Fruit fly (Drosophila melanogaster): ENCODE results near the gene CG7991.

Gene CG7991

dm6 chr3L:1723053-1723452 is 48.5 kb downstream of the CG7991 start, which contains the start of gene CG18171:
TSS of gene CG18171 (minus strand) at chr3L:1723153.
- TF ChIP-seq psq (optimal IDR thresholded peaks at IDR 0.05) (no peak), h (optimal IDR thresholded peaks at IDR 0.05) (no peak), Sin3A (optimal IDR thresholded peaks at IDR 0.05) (no peak), ttk (optimal IDR thresholded peaks at IDR 0.05) (no peak), Myc (optimal IDR thresholded peaks at IDR 0.05) (no peak), insv (optimal IDR thresholded peaks at IDR 0.05) (no peak)

DNA sequence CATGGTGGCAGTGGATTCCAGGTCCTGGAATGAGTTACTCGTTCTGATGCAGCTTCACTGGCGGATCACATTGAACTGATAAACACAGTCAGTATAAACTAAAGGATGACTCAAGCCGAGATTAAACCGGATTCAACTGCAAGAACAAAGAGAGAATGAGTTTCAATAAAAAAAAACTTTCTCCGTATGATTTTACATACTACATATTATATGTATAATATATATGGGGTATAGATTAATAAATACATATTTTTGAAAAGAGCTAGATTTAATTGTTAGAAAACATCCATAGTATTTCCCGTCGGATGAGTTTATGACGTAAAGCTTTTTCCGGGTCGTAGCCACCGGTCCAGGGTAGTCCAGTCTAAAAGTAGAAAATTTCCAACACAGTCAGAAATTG is 49.6 kb downstream of the CG7991 start, which contains the start of gene CG12035:
TSS of gene CG12035 (plus strand) at position 301 of the 400 bp plus-strand sequence.
- TF ChIP-seq Sin3A (optimal IDR thresholded peaks at IDR 0.05) (no peak), h (optimal IDR thresholded peaks at IDR 0.05) (no peak), Myc (optimal IDR thresholded peaks at IDR 0.05) (no peak), psq (optimal IDR thresholded peaks at IDR 0.05) (no peak)

DNA sequence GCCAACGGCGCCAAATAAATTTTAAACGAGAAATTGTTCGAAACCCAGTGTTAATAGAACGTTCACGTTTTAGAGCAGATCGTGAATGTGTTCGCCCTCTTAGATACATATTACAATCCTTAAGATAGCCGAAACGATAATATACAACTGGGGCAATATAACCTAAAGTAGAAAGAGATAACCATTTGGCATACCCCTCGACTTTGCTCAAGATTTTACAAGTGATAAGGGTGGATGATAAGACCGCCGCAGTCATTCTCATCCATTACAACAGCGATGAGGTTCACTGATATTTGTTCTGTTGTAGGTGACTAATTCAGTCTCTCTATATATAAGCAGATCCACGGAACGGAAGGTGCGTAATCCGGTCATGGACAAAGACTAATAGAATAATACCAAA is 52.2 kb downstream of the CG7991 start:
- no peak for TF ChIP-seq psq (optimal IDR thresholded peaks at IDR 0.05)
- no peak for TF ChIP-seq Sin3A (optimal IDR thresholded peaks at IDR 0.05)
- no peak for TF ChIP-seq insv (optimal IDR thresholded peaks at IDR 0.05)
- no peak for TF ChIP-seq ttk (optimal IDR thresholded peaks at IDR 0.05)
- no peak for TF ChIP-seq h (optimal IDR thresholded peaks at IDR 0.05)
- no peak for TF ChIP-seq Myc (optimal IDR thresholded peaks at IDR 0.05)

- TF ChIP-seq Sin3A (optimal IDR thresholded peaks at IDR 0.05) (no peak), ttk (optimal IDR thresholded peaks at IDR 0.05) (no peak), Myc (optimal IDR thresholded peaks at IDR 0.05) (no peak), psq (optimal IDR thresholded peaks at IDR 0.05) (no peak), h (optimal IDR thresholded peaks at IDR 0.05) (no peak), insv (optimal IDR thresholded peaks at IDR 0.05) (no peak)
These were observed 52.9 kb downstream of the CG7991 start for dm6 chr3L:1727431-1727830.

DNA sequence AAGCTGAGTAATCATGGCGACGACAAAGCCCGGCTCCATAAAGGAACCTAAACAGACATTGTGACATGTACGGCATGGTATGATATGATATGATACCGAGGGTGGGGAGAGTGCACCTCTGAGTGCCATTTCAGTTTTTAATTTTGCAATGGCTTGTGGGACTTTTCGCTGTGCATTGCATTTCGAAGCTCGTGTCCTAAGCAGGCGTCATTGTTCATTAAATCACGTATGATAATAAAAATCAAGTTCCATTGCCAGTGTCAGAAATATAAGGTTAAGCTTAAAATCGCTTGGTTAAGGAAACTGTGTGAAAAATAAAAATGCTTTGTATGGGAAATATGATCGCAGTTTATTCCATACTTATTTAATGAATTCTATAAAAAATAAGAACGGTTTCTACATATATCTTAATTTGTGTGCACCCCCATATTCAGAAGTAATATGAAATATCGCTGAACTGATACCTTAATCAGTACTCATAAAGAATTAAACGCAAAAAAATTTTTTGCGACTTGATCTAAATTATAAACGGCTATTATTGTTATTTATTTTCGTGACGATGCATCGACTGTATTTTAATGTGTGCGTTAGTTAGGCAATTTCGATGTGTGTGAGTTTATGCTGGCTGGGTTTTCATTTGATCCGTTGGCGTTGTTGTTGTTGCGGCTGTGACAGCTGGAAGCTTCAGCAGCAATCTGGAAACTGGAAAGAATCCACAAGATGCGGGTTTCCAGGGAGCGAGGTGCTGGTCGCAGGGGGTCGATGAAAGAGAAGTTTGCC is 55.1 kb downstream of the CG7991 start:
- TF ChIP-seq insv (optimal IDR thresholded peaks at IDR 0.05) (no peak), ttk (optimal IDR thresholded peaks at IDR 0.05) (no peak), h (optimal IDR thresholded peaks at IDR 0.05) (no peak), Myc (optimal IDR thresholded peaks at IDR 0.05) (no peak), Sin3A (optimal IDR thresholded peaks at IDR 0.05) (no peak), psq (optimal IDR thresholded peaks at IDR 0.05) (no peak)

DNA sequence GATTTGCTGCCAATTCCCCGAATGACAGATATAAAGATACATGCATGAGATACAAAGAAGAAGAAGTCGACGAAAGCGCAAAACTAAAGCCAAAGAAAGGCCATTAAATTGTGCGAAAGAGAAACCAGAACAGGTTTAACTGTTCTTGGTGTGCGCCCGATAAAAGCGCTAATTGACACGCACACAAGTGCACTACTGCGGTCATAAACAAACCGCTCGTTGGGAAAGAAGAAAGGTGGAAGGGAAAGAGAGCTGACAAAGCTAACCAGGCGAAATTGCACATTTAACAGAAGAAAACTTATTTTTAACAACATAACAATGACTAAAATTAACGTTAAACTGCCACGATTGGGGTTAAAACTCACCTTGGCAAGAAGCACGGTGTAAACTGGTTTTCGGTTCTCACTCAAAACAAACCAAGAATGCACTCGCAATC is 55.7 kb downstream of the CG7991 start:
- TF ChIP-seq Sin3A (optimal IDR thresholded peaks at IDR 0.05) (no peak), h (optimal IDR thresholded peaks at IDR 0.05) (no peak), ttk (optimal IDR thresholded peaks at IDR 0.05) (no peak), Myc (optimal IDR thresholded peaks at IDR 0.05) (no peak), psq (optimal IDR thresholded peaks at IDR 0.05) (no peak), insv (optimal IDR thresholded peaks at IDR 0.05) (no peak)

dm6 chr3L:1730873-1731272 is 56.4 kb downstream of the CG7991 start, which contains the start of gene drpr:
TSS of gene drpr (minus strand) at chr3L:1731107.
- TF ChIP-seq insv (optimal IDR thresholded peaks at IDR 0.05) (no peak), Sin3A (optimal IDR thresholded peaks at IDR 0.05) (no peak), psq (optimal IDR thresholded peaks at IDR 0.05) (no peak), h (optimal IDR thresholded peaks at IDR 0.05) (no peak), ttk (optimal IDR thresholded peaks at IDR 0.05) (no peak), Myc (optimal IDR thresholded peaks at IDR 0.05) (no peak)

DNA sequence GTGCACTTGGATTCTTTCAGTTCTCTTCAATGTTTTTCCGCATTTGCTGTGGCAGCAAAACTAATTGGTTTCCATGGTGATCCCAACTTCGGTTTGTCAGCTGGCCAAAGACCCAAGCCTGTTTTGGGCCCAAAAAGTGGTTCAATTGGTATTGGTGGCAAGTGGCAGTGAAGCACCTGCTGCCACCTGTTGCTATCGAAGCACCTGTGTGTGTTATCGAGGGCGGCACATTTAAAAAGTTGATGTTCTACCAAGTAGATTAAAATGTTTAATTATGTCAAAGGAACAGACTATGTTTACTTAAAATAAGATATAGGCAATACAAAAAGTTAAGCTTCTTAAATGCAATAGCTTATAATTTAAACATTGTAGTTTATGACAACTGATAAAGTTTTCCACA is 61.1 kb downstream of the CG7991 start, which contains the start of gene Oseg4:
TSS of gene Oseg4 (minus strand) at position 165 of the 400 bp plus-strand sequence.
- TF ChIP-seq psq (optimal IDR thresholded peaks at IDR 0.05) = no peak
- no peak for TF ChIP-seq Sin3A (optimal IDR thresholded peaks at IDR 0.05)
- TF ChIP-seq Myc (optimal IDR thresholded peaks at IDR 0.05) = no peak

DNA sequence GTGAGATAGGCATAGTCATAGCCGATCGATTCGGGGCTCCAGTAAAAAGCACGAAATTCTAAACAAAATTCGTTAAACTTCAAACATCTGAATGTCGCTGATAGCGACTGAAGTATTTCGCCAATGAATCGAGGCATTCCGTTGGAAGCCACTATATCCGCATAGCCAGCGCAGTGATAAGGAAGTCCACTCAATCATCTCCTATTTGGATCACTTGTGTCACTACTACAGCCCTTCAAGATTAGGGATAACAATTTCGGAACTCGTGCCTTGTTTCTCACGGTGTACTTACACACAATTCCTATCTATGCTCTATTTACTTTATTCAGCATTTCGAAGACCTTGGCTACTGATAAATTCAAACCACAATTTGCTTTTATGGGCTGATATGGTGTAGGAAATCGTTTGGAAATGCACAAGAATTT is 63.4 kb downstream of the CG7991 start, which contains the start of gene PIG-Wb:
TSS of gene PIG-Wb (minus strand) at position 209 of the 425 bp plus-strand sequence.
- TF ChIP-seq Myc (optimal IDR thresholded peaks at IDR 0.05) (no peak), h (optimal IDR thresholded peaks at IDR 0.05) (no peak), ttk (optimal IDR thresholded peaks at IDR 0.05) (no peak), Sin3A (optimal IDR thresholded peaks at IDR 0.05) (no peak), insv (optimal IDR thresholded peaks at IDR 0.05) (no peak), psq (optimal IDR thresholded peaks at IDR 0.05) (no peak)

DNA sequence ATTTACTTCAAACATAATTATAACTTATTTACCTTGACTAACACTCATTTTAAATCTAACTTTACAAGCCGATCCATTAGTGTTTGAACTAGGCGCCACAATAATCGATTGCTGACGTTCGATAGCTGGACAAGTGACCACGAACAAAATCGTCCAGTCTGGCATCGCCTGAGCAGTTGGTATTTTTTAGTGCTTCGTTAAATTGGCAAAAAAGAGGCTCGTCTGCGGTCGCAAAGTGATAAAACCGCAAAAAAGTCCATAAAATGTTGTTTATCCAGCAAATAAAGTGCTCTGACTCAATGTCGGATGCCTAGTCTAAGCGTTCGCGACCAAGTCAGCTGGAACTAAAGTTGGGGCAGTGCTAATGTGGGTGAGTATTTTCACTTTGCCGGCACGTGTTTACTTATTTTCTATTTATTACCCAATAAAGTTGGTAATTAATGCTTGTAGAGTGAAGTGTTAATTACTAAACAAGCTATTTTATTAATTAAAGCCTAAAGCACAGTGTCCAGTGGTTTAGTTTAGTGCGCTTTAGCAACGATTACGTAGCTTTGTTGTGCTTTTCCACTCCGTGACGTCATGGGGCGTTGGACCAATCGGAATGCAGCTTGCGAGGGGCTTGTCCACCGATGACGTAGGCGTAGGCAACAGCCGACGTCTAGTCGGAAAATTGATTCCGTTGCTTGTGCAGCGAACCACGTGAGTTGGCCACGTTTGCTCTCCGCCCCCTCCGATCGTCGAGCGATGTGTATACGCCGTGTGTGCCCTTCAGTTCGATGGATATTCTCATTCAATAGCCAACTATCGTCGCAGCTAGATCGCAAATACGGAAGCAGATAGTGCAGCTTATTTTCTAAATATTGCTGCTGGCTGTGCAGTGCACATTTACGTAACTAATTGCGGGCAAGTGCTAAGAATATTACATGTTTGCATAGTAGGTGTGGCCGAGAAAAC is 64.1 kb downstream of the CG7991 start, which contains the start of gene Gk2:
TSS of gene Gk2 (plus strand) at position 33 of the 954 bp plus-strand sequence.
- TF ChIP-seq h (optimal IDR thresholded peaks at IDR 0.05) = no peak
- no peak for TF ChIP-seq insv (optimal IDR thresholded peaks at IDR 0.05)
- TF ChIP-seq psq (optimal IDR thresholded peaks at IDR 0.05) = no peak
- TF ChIP-seq ttk (optimal IDR thresholded peaks at IDR 0.05) = no peak
- no peak for TF ChIP-seq Sin3A (optimal IDR thresholded peaks at IDR 0.05)
- no peak for TF ChIP-seq Myc (optimal IDR thresholded peaks at IDR 0.05)

dm6 chr3L:1739522-1740128 is 65.1 kb downstream of the CG7991 start:
- TF ChIP-seq h (optimal IDR thresholded peaks at IDR 0.05) (no peak), psq (optimal IDR thresholded peaks at IDR 0.05) (no peak), insv (optimal IDR thresholded peaks at IDR 0.05) (no peak), Sin3A (optimal IDR thresholded peaks at IDR 0.05) (no peak)
